Fruit fly (Drosophila melanogaster): ENCODE data around the gene ppk18.

The ppk18 gene

DNA sequence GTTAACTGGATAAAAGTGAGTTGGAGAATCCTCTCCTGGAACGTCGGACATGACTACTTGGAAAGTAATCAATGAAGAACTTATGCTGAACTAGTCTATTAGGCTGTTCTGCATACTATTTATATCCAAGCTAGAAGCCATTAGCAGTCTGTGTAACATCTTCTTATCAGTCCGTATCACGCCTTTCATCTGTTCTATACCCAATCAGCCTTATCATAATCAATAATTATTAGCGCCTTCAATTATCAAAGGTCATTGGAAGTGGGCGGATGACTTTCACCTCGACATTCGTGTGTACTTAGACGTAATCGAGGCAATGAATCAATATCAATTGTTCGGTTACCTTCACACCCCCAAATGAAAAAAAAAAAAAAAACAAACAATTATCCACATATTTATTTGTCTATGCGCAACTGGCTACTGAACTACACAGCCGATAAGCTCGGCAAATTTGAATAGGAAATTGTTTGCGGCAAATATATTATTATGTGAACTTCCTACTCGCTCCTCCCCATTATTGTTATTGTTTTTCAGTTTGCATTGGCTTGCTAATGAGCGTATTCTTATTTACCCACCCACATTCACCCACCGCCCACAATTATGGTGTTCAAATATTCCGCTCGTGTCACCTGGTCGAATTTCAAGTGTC, 4.3 kb upstream of the ppk18 start, which contains the start of the genes ppk11 and ppk16 (continued):
- no peak for TF ChIP-seq Drgx (GFP tag; IDR thresholded peaks at IDR 0.05)
- peak; percentile 25 for TF ChIP-seq CG14965 (GFP tag; optimal IDR thresholded peaks at IDR 0.05; ENCODE audit: borderline replicate concordance)
- no peak for TF ChIP-seq Ravus (GFP tag; IDR thresholded peaks at IDR 0.05)
- TF ChIP-seq BtbVII (GFP tag; optimal IDR thresholded peaks at IDR 0.05): peak; percentile 15
- no peak for TF ChIP-seq Hr78 (GFP tag; optimal IDR thresholded peaks at IDR 0.05)
- TF ChIP-seq caup (GFP tag; optimal IDR thresholded peaks at IDR 0.05; ENCODE audit: severe bottlenecking): peak; percentile 35
- TF ChIP-seq NK7.1 (GFP tag; optimal IDR thresholded peaks at IDR 0.05): peak; percentile 32
- peak; percentile 47 for TF ChIP-seq CG2875 (GFP tag; optimal IDR thresholded peaks at IDR 0.05)
- no peak for TF ChIP-seq dati (GFP tag; IDR thresholded peaks at IDR 0.05)
- TF ChIP-seq CG12236 (GFP tag; optimal IDR thresholded peaks at IDR 0.05): peak; percentile 56
- no peak for TF ChIP-seq ttk (GFP tag; IDR thresholded peaks at IDR 0.05)
- peak; percentile 48 for TF ChIP-seq CG18764 (GFP tag; optimal IDR thresholded peaks at IDR 0.05)
- no peak for TF ChIP-seq z (GFP tag; IDR thresholded peaks at IDR 0.05)
- no peak for TF ChIP-seq Hr51 (GFP tag; optimal IDR thresholded peaks at IDR 0.05)
- peak; percentile 16 for TF ChIP-seq Meics (GFP tag; optimal IDR thresholded peaks at IDR 0.05)
- TF ChIP-seq toy (GFP tag; IDR thresholded peaks at IDR 0.05): no peak; the same call in 1 of the 2 replicates
- TF ChIP-seq CG10274 (GFP tag; optimal IDR thresholded peaks at IDR 0.05): no peak
- peak; percentile 46 for TF ChIP-seq CG13296 (GFP tag; optimal IDR thresholded peaks at IDR 0.05)
- TF ChIP-seq CG2202 (tag; optimal IDR thresholded peaks at IDR 0.05): peak; percentile 12
- peak; percentile 12 for TF ChIP-seq CG10654 (GFP tag; optimal IDR thresholded peaks at IDR 0.05)
- TF ChIP-seq Sox100B (GFP tag; optimal IDR thresholded peaks at IDR 0.05): peak; percentile 19
- 0 out of 2 replicates have a peak, but pooled peaks have one; percentile 39 for TF ChIP-seq ara (GFP tag; IDR thresholded peaks at IDR 0.05)
- TF ChIP-seq Optix (GFP tag; IDR thresholded peaks at IDR 0.05): no peak
- TF ChIP-seq CG15011 (GFP tag; optimal IDR thresholded peaks at IDR 0.05): peak; percentile 23
- peak; percentile 1 for TF ChIP-seq CoRest (tag; optimal IDR thresholded peaks at IDR 0.05)
- peak; percentile 10 for TF ChIP-seq CG9609 (GFP tag; optimal IDR thresholded peaks at IDR 0.05)
- TF ChIP-seq psq (GFP tag; optimal IDR thresholded peaks at IDR 0.05): no peak
- no peak for TF ChIP-seq CG17186 (GFP tag; optimal IDR thresholded peaks at IDR 0.05)
- TF ChIP-seq bab2 (GFP tag; optimal IDR thresholded peaks at IDR 0.05): peak; percentile 63
- peak; percentile 46 for TF ChIP-seq PHDP (tag; optimal IDR thresholded peaks at IDR 0.05)
- peak; percentile 39 for TF ChIP-seq CG4424 (GFP tag; optimal IDR thresholded peaks at IDR 0.05)
- TF ChIP-seq CG18262 (tag; optimal IDR thresholded peaks at IDR 0.05): no peak
- TF ChIP-seq ind (GFP tag; optimal IDR thresholded peaks at IDR 0.05): no peak
- no peak for TF ChIP-seq CG4707 (GFP tag; optimal IDR thresholded peaks at IDR 0.05)
- no peak for TF ChIP-seq corto (GFP tag; optimal IDR thresholded peaks at IDR 0.05)
- no peak for TF ChIP-seq ewg (GFP tag; optimal IDR thresholded peaks at IDR 0.05)
- TF ChIP-seq ATbp (GFP tag; optimal IDR thresholded peaks at IDR 0.05): peak; percentile 9
- TF ChIP-seq CG10321 (GFP tag; IDR thresholded peaks at IDR 0.05): no peak
- no peak for TF ChIP-seq vvl (GFP tag; IDR thresholded peaks at IDR 0.05)
- no peak for TF ChIP-seq hkb (optimal IDR thresholded peaks at IDR 0.05)
- 0 out of 2 replicates have a peak, but pooled peaks have one; percentile 19 for TF ChIP-seq hkb (GFP tag; IDR thresholded peaks at IDR 0.05)
- no peak for TF ChIP-seq Hand (GFP tag; optimal IDR thresholded peaks at IDR 0.05)
- peak; percentile 32 for TF ChIP-seq pho (GFP tag; optimal IDR thresholded peaks at IDR 0.05)
- peak; percentile 26 for TF ChIP-seq CHES-1-like (GFP tag; optimal IDR thresholded peaks at IDR 0.05)
- TF ChIP-seq CG18476 (GFP tag; optimal IDR thresholded peaks at IDR 0.05): no peak
- peak; percentile 37 for TF ChIP-seq CG1792 (GFP tag; optimal IDR thresholded peaks at IDR 0.05)
- no peak for TF ChIP-seq CG7963 (GFP tag; IDR thresholded peaks at IDR 0.05; ENCODE audit: partially characterized antibody)
- no peak for TF ChIP-seq jigr1 (GFP tag; IDR thresholded peaks at IDR 0.05)
- TF ChIP-seq unpg (GFP tag; optimal IDR thresholded peaks at IDR 0.05): peak; percentile 31
- no peak for TF ChIP-seq CG10147 (GFP tag; optimal IDR thresholded peaks at IDR 0.05)
